Fruit fly (Drosophila melanogaster): ENCODE measurements around the gene msl-2.

DNA sequence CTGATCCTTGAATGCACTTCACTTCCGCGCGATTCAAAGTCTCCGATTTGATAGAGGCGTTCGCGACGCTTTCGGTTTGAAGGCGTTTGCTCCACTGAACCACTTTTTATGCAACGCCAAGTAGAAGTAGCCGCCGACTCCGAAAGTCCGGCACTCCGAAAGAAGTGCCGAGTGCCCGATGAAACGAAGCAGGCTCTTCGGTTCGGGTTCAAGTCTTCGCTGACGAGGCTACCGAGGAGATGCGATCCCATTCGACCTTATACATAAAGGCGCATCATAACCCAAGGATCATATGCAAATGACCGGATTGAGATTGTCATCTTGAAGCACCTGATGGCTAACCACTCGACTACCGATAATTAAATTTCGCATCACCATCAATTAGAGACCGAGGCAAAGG, 25.1 kb upstream of the msl-2 start, which contains the start of gene CG15414:
- TF ChIP-seq Myb (GFP tag; optimal IDR thresholded peaks at IDR 0.05) (no peak), CG8388 (GFP tag; optimal IDR thresholded peaks at IDR 0.05) (no peak), exex (tag; optimal IDR thresholded peaks at IDR 0.05) (no peak), CG9437 (GFP tag; optimal IDR thresholded peaks at IDR 0.05) (no peak), CG11560 (tag; IDR thresholded peaks at IDR 0.05) (no peak), fru (optimal IDR thresholded peaks at IDR 0.05) (no peak), Oaz (GFP tag; IDR thresholded peaks at IDR 0.05) (no peak), corto (GFP tag; optimal IDR thresholded peaks at IDR 0.05) (no peak), CG3726 (GFP tag; IDR thresholded peaks at IDR 0.05) (no peak), Abd-B (GFP tag; optimal IDR thresholded peaks at IDR 0.05) (no peak)
